Worm (Caenorhabditis elegans) whole organism, dauer: ENCODE measurements around the gene C48B4.3.

Experiments used
- unc-62 ChIP-seq: sonication (generic microtip); optimal IDR thresholded peaks from 2 replicates; lab custom pipeline; 2017; ENCODE audit warnings: missing biosample characterization, missing genetic modification reagents, missing genetic modification characterization

The C48B4.3 gene

DNA sequence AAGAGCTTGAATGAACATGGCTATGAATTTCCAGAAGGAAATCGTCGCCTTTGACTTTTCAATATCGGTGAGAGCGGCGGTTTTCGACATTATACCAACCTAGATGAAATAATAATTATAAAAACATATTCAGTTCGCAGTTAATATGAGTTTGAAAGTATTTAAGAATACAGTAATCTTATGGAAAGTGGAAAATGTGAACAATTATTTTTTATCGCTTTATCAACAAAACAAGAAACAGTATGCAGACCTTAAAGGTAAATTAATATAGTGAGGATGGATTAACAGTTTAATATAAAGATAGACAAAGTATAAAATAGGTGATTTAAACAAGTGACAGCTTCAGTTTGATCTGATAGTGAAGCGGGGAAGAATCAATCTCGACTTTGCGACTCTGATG lies 23.7 kb downstream of the C48B4.3 start, which contains the start of gene C48B4.6:
Gene C48B4.6, minus strand, starts transcription at position 101 of the 400 bp plus-strand sequence.
- no peak for TF ChIP-seq unc-62 (GFP tag; lab: Kevin White, UChicago)

ce11 chrIII:9556300-9556699 lies 25.9 kb downstream of the C48B4.3 start, which contains the start of gene ZK1098.11:
ZK1098.11 (plus strand) TSS chrIII:9556600.
- TF ChIP-seq unc-62 (GFP tag; lab: Kevin White, UChicago), result no peak

- TF ChIP-seq unc-62 (GFP tag; lab: Kevin White, UChicago), result no peak
Measured at ce11 chrIII:9546016-9546659, 36.0 kb downstream of the C48B4.3 start, which contains the start of gene unc-16. unc-16 (plus strand) TSS chrIII:9546258.

- TF ChIP-seq unc-62 (GFP tag; lab: Kevin White, UChicago), result no peak
Measured at ce11 chrIII:9544820-9545219, 37.4 kb downstream of the C48B4.3 start, which contains the start of gene ZK1098.12. ZK1098.12 (plus strand) TSS chrIII:9545120.

DNA sequence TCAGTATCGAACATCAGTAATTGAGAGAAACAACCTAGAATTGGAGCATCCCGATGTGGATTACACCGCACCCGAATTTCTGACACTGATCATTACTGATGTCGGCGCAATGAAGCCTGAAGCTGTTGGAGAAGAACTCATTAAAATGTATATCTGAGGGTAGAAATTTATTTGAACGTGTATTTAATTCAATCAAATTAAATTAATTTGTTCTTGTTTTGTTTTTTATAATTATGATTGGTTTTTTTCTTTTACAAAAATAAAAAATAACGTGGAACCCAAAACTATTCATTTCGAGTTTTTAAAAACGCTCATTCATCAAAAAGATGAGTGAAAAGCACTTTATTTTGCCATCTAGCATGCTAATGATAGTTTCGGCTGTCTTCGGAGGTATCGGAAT lies 38.1 kb downstream of the C48B4.3 start, which contains the start of gene ZK1098.9:
Gene ZK1098.9, plus strand, starts transcription at position 301 of the 400 bp plus-strand sequence.
- no peak for TF ChIP-seq unc-62 (GFP tag; lab: Kevin White, UChicago)

DNA sequence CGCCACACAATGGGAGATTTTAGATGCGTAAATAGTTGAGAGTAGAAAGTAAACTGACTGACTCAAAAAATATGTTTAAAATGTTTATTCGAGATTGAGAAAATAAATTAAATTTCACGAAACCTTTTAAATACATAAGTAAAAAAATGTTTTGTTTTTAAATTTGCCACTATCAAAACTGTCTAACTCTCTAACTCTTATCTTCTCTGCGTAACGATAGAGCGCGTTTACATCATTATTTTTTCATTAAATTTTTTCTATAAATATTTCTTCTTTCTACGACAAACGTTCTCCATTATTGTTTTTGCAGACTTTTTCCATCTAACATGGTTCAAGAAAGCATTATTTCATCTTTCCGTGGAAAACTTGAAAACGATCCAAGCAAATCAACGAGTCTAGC lies 39.4 kb downstream of the C48B4.3 start, which contains the start of gene eif-2Balpha:
Gene eif-2Balpha, plus strand, starts transcription at position 304 of the 400 bp plus-strand sequence.
- TF ChIP-seq unc-62 (GFP tag; lab: Kevin White, UChicago), result no peak

- no peak for TF ChIP-seq unc-62 (GFP tag; lab: Kevin White, UChicago)
Measured at ce11 chrIII:9542280-9542679, 39.9 kb downstream of the C48B4.3 start, which contains the start of gene mut-7. mut-7 (minus strand) TSS chrIII:9542380.

DNA sequence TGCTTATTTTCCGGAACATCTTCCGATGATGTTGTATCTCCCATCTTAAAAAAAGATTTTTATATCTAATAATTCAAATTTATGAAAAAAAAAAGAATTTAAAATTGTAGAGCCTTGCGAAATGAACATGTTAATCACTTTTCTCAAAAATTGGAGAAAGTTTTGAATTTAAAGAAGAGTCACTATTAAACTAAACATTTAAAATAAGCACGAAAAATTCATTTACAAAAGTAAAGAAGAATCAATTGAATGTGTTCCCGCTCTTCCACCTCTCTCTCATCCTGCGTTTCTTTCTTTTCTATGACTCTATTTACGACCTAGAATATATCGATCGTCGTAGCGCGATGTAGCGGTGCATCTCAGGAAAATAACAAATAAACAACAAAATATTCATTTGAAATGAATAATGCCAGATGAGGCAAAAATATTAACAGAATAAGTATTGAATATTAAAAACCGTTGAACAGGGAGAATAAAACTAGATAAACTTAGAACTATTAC lies 43.5 kb downstream of the C48B4.3 start, which contains the start of gene ZK1098.3:
Gene ZK1098.3, minus strand, starts transcription at position 51 of the 501 bp plus-strand sequence.
- TF ChIP-seq unc-62 (GFP tag; lab: Kevin White, UChicago), result no peak
